Fruit fly (Drosophila melanogaster): ENCODE data around the gene CG5909.
A peak's percentile ranks its signal among the peaks of the same experiment; 100 is the strongest.

The CG5909 gene

dm6 chr3R:27160858-27161257 lies at the start of gene CG5909:
Gene CG5909 (plus strand): TSS chr3R:27161158.
- no peak for TF ChIP-seq CG17801 (GFP tag; optimal IDR thresholded peaks at IDR 0.05; ENCODE audit: partially characterized antibody)

- peak; percentile 93 for TF ChIP-seq CG17801 (GFP tag; optimal IDR thresholded peaks at IDR 0.05; ENCODE audit: partially characterized antibody)
These were observed 49.0 kb upstream of the CG5909 start, which contains the start of the genes gb and CG5815 for dm6 chr3R:27111784-27112602. Gene gb (minus strand): TSS chr3R:27112270. Gene CG5815 (plus strand): TSS chr3R:27112566.

dm6 chr3R:27116465-27117092 lies 44.4 kb upstream of the CG5909 start, which contains the start of the genes CG6066 and CG5880:
Gene CG6066 (minus strand): TSS chr3R:27116707.
Gene CG5880 (plus strand): TSS chr3R:27116745.
- TF ChIP-seq CG17801 (GFP tag; optimal IDR thresholded peaks at IDR 0.05; ENCODE audit: partially characterized antibody), result no peak

- TF ChIP-seq CG17801 (GFP tag; optimal IDR thresholded peaks at IDR 0.05; ENCODE audit: partially characterized antibody), result no peak
These were observed 42.6 kb upstream of the CG5909 start, which contains the start of gene CG5882 for dm6 chr3R:27118346-27118745. Gene CG5882 (plus strand): TSS chr3R:27118646.

dm6 chr3R:27124588-27124987 lies 36.4 kb upstream of the CG5909 start, which contains the start of gene CG6059:
Gene CG6059 (minus strand): TSS chr3R:27124688.
- TF ChIP-seq CG17801 (GFP tag; optimal IDR thresholded peaks at IDR 0.05; ENCODE audit: partially characterized antibody), result no peak

dm6 chr3R:27128723-27129122 lies 32.2 kb upstream of the CG5909 start:
- no peak for TF ChIP-seq CG17801 (GFP tag; optimal IDR thresholded peaks at IDR 0.05; ENCODE audit: partially characterized antibody)

dm6 chr3R:27129580-27130385 lies 31.2 kb upstream of the CG5909 start:
- peak; percentile 73 for TF ChIP-seq CG17801 (GFP tag; optimal IDR thresholded peaks at IDR 0.05; ENCODE audit: partially characterized antibody)

dm6 chr3R:27130551-27131161 lies 30.3 kb upstream of the CG5909 start:
- no peak for TF ChIP-seq CG17801 (GFP tag; optimal IDR thresholded peaks at IDR 0.05; ENCODE audit: partially characterized antibody)

- no peak for TF ChIP-seq CG17801 (GFP tag; optimal IDR thresholded peaks at IDR 0.05; ENCODE audit: partially characterized antibody)
These were observed 29.6 kb upstream of the CG5909 start for dm6 chr3R:27131408-27131807.

dm6 chr3R:27133992-27134391 lies 27.0 kb upstream of the CG5909 start:
- no peak for TF ChIP-seq CG17801 (GFP tag; optimal IDR thresholded peaks at IDR 0.05; ENCODE audit: partially characterized antibody)

dm6 chr3R:27134728-27135361 lies 26.1 kb upstream of the CG5909 start:
- TF ChIP-seq CG17801 (GFP tag; optimal IDR thresholded peaks at IDR 0.05; ENCODE audit: partially characterized antibody), result no peak

- TF ChIP-seq CG17801 (GFP tag; optimal IDR thresholded peaks at IDR 0.05; ENCODE audit: partially characterized antibody), result no peak
These were observed 25.0 kb upstream of the CG5909 start for dm6 chr3R:27135692-27136641.

- no peak for TF ChIP-seq CG17801 (GFP tag; optimal IDR thresholded peaks at IDR 0.05; ENCODE audit: partially characterized antibody)
These were observed 23.0 kb upstream of the CG5909 start for dm6 chr3R:27137914-27138323.
